In the genomic region with DNA sequence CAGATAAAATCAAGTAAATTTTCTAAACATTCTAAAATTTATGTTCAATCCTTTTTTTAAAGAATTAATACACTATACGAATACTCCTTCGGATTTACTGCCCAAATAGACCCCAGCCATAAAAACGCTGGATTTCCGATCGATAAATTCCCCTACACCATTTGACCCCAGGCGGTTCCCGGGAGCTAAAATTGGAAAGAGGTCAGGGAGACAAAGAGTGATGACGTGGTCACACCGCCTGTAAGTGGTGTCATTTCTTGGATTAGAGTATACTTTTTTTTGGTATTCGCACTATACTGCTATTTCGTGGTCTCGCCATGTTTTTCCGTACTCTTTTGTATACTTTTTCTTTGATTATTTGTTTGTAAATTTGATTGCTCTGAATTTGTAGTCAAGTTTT, we compare ENCODE assay signal across 2 worm cellular contexts.
A peak's percentile ranks its signal among the peaks of the same experiment; 100 is the strongest.
TF ChIP-seq lines count a peak whose summit lies in the region.

No protein-coding gene starts in this region.

TF ChIP-seq in whole organism, mixed stage, embryonic, 35 proteins besides CTCF, POLR2A, EP300 and RAD21:
- TF ChIP-seq lin-32 (GFP tag; optimal IDR thresholded peaks at IDR 0.05; lab: Kevin White, UChicago) = no peak
- TF ChIP-seq unc-39 (tag; optimal IDR thresholded peaks at IDR 0.05; lab: Kevin White, UChicago) = no peak
- no peak for TF ChIP-seq M03D4.4 (tag; optimal IDR thresholded peaks at IDR 0.05; lab: Kevin White, UChicago)
- TF ChIP-seq ceh-39 (tag; optimal IDR thresholded peaks at IDR 0.05; lab: Kevin White, UChicago) = peak; percentile 7
- TF ChIP-seq bed-3 (GFP tag; optimal IDR thresholded peaks at IDR 0.05; lab: Kevin White, UChicago) = no peak
- TF ChIP-seq unc-62 (GFP tag; optimal IDR thresholded peaks at IDR 0.05; lab: Kevin White, UChicago) = no peak
- no peak for TF ChIP-seq sptf-1 (tag; optimal IDR thresholded peaks at IDR 0.05; lab: Kevin White, UChicago)

TF ChIP-seq in whole organism, young adult, 124 proteins besides CTCF, POLR2A, EP300 and RAD21:
- peak; percentile 61; the same call in 1 of the 2 replicates for TF ChIP-seq aptf-2 (GFP tag; conservative IDR thresholded peaks at IDR 0.05; lab: Robert Waterston, UW)
- no peak for TF ChIP-seq tbx-9 (tag; optimal IDR thresholded peaks at IDR 0.05; lab: Kevin White, UChicago; ENCODE audit: borderline replicate concordance)
